Fruit fly (Drosophila melanogaster) whole organism, wandering third instar larva: ENCODE data around the gene tmod.

Experiments used
- Abd-B ChIP-seq: fragments of >200 bp; optimal IDR thresholded peaks from 2 replicates; lab custom pipeline; 2017; ENCODE audit warnings: missing biosample characterization, missing genetic modification characterization
- CrebA ChIP-seq: fragments of 200-800 bp; sonication (Bioruptor generic); optimal IDR thresholded peaks from 2 replicates; lab custom pipeline; 2016; ENCODE audit warnings: missing biosample characterization, mild to moderate bottlenecking, missing genetic modification characterization, borderline replicate concordance
- Hr78 ChIP-seq: fragments of >200 bp; optimal IDR thresholded peaks from 2 replicates; lab custom pipeline; 2017; ENCODE audit warnings: missing biosample characterization, missing genetic modification characterization
- Mio ChIP-seq: sonication (Bioruptor generic); optimal IDR thresholded peaks from 2 replicates; lab custom pipeline; 2016; ENCODE audit warnings: missing biosample characterization, missing genetic modification characterization
- OdsH ChIP-seq: fragments of 200-800 bp; sonication (Bioruptor generic); optimal IDR thresholded peaks from 2 replicates; lab custom pipeline; 2016; ENCODE audit warnings: missing biosample characterization, mild to moderate bottlenecking, missing genetic modification characterization
- br ChIP-seq: fragments of 200-800 bp; sonication (Bioruptor generic); optimal IDR thresholded peaks from 2 replicates; lab custom pipeline; 2016; ENCODE audit warnings: missing biosample characterization, missing genetic modification characterization
- dsf ChIP-seq: sonication (Bioruptor generic); optimal IDR thresholded peaks from 2 replicates; lab custom pipeline; 2016; ENCODE audit warnings: missing biosample characterization, missing genetic modification characterization, borderline replicate concordance
- h ChIP-seq: fragments of 200-800 bp; sonication (Bioruptor generic); optimal IDR thresholded peaks from 3 replicates; lab custom pipeline; 2016; ENCODE audit warnings: missing biosample characterization, mild to moderate bottlenecking, missing genetic modification characterization

- no peak for TF ChIP-seq Mio (GFP tag; lab: Kevin White, UChicago)
- TF ChIP-seq Abd-B, result no peak
- no peak for TF ChIP-seq dsf (GFP tag; lab: Kevin White, UChicago)
- TF ChIP-seq Hr78, result no peak
- no peak for TF ChIP-seq h (GFP tag; lab: Kevin White, UChicago)
- TF ChIP-seq OdsH, result no peak
- TF ChIP-seq CrebA (GFP tag; lab: Kevin White, UChicago), result no peak
- no peak for TF ChIP-seq br (GFP tag; lab: Kevin White, UChicago)
These were observed 60.3 kb downstream of the tmod start for dm6 chr3R:30592733-30593132.
